Worm (Caenorhabditis elegans) whole organism, L1 larva: ENCODE results near the gene fsn-1.

Experiments
- ceh-90 ChIP-seq: sonication (generic microtip); optimal IDR thresholded peaks from 2 replicates; lab custom pipeline; 2016; ENCODE audit warnings: missing genetic modification characterization, missing compliant biosample characterization
- fkh-10 ChIP-seq: sonication (generic microtip); optimal IDR thresholded peaks from 2 replicates; lab custom pipeline; 2017; ENCODE audit warnings: missing biosample characterization, missing genetic modification reagents, missing genetic modification characterization
- nhr-28 ChIP-seq: fragments of 150-350 bp; optimal IDR thresholded peaks from 2 replicates; lab custom pipeline; 2014; ENCODE audit warnings: missing biosample characterization, missing genetic modification characterization
- snpc-4 ChIP-seq: fragments of 150-350 bp; optimal IDR thresholded peaks from 2 replicates; lab custom pipeline; 2014; ENCODE audit warnings: missing biosample characterization, missing genetic modification characterization
- swsn-7 ChIP-seq: sonication (generic microtip); optimal IDR thresholded peaks from 2 replicates; lab custom pipeline; 2016; ENCODE audit warnings: missing genetic modification characterization, missing compliant biosample characterization
- xbp-1 ChIP-seq: sonication (generic microtip); optimal IDR thresholded peaks from 2 replicates; lab custom pipeline; 2016; ENCODE audit warnings: missing genetic modification characterization, missing compliant biosample characterization

DNA sequence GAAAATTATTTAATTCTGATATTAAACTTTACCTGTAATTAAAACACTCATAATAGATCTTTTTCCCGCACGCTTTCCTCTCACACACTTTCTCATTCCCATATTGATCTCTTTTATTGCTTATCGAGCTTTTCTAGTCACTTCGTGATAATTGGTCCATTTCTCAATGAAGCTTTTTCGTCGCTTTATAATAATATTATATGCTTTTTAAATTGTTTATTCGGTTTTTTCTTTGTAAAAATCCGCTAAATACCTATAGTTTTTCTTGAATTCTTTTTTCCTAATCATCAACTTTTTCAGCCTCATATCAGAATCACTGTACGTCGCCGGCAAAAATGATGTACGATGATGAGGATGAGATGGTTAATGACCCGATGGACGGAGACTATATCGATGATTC lies 2.1 kb downstream of the fsn-1 start, which contains the start of gene rpb-2:
- no peak for TF ChIP-seq ceh-90 (tag; lab: Kevin White, UChicago)
- TF ChIP-seq snpc-4 (tag; lab: Kevin White, UChicago), result no peak
- TF ChIP-seq swsn-7, result no peak
- no peak for TF ChIP-seq nhr-28 (tag; lab: Kevin White, UChicago)
- no peak for TF ChIP-seq xbp-1
- no peak for TF ChIP-seq fkh-10
